Worm (Caenorhabditis elegans) whole organism, L2 larva: Measurements from ENCODE around the gene F59A2.5.

ENCODE experiments used
- F13H6.1 ChIP-seq: sonication (generic microtip); optimal IDR thresholded peaks from 2 replicates; lab custom pipeline; 2016; ENCODE audit warnings: missing genetic modification characterization, missing compliant biosample characterization
- alr-1 ChIP-seq: fragments of 150-350 bp; optimal IDR thresholded peaks from 2 replicates; lab custom pipeline; 2014; ENCODE audit warnings: missing biosample characterization, missing genetic modification characterization
- ceh-82 ChIP-seq: fragments of 150-350 bp; optimal IDR thresholded peaks from 2 replicates; lab custom pipeline; 2014; ENCODE audit warnings: missing biosample characterization, missing genetic modification characterization
- fos-1 ChIP-seq: fragments of 150-350 bp; optimal IDR thresholded peaks from 2 replicates; lab custom pipeline; 2014; ENCODE audit warnings: missing biosample characterization, missing genetic modification characterization
- mdl-1 ChIP-seq, 2 experiments: fragments of 150-350 bp in 1 of 2; sonication (generic microtip) in 1 of 2; optimal IDR thresholded peaks; 2 replicates each; lab custom pipeline; 2017; ENCODE audit warnings: missing biosample characterization in 2 of 2, missing genetic modification characterization in 2 of 2
- nhr-10 ChIP-seq: sonication (generic microtip); optimal IDR thresholded peaks from 2 replicates; lab custom pipeline; 2017; ENCODE audit warnings: missing biosample characterization, missing genetic modification characterization
- nhr-237 ChIP-seq: fragments of 150-350 bp; optimal IDR thresholded peaks from 2 replicates; lab custom pipeline; 2014; ENCODE audit warnings: missing biosample characterization, missing genetic modification characterization
- peb-1 ChIP-seq: fragments of 150-350 bp; optimal IDR thresholded peaks from 2 replicates; lab custom pipeline; 2014; ENCODE audit warnings: missing biosample characterization, missing genetic modification characterization
- unc-39 ChIP-seq: fragments of 150-350 bp; optimal IDR thresholded peaks from 2 replicates; lab custom pipeline; 2014; ENCODE audit warnings: missing biosample characterization, missing genetic modification characterization
- unc-62 ChIP-seq: fragments of 150-350 bp; optimal IDR thresholded peaks from 2 replicates; lab custom pipeline; 2014; ENCODE audit warnings: missing biosample characterization, missing genetic modification reagents, missing genetic modification characterization
- ztf-1 ChIP-seq: fragments of 200-800 bp; sonication (Bioruptor generic); conservative IDR thresholded peaks from 2 replicates; pipeline ENCODE4 v1.3.6; 2022; ENCODE audit warnings: missing genetic modification characterization, missing compliant biosample characterization
- ztf-11 ChIP-seq: sonication (generic microtip); optimal IDR thresholded peaks from 2 replicates; lab custom pipeline; 2017; ENCODE audit warnings: missing biosample characterization, missing genetic modification characterization
- ztf-4 ChIP-seq: fragments of 150-350 bp; optimal IDR thresholded peaks from 2 replicates; lab custom pipeline; 2014; ENCODE audit warnings: missing biosample characterization, missing genetic modification characterization

ce11 chrIII:3372278-3372677, 32.4 kb upstream of the F59A2.5 start:
- TF ChIP-seq mdl-1 (tag; optimal IDR thresholded peaks at IDR 0.05; lab: Kevin White, UChicago) (no peak), ztf-4 (tag; lab: Kevin White, UChicago) (no peak), unc-39 (tag; lab: Kevin White, UChicago) (no peak), ztf-1 (GFP tag; lab: Robert Waterston, UW) (no peak), peb-1 (tag; lab: Kevin White, UChicago) (no peak), unc-62 (GFP tag; lab: Kevin White, UChicago) (no peak), nhr-10 (tag; lab: Kevin White, UChicago) (no peak), nhr-237 (tag; lab: Kevin White, UChicago) (no peak), fos-1 (tag; lab: Kevin White, UChicago) (no peak), ceh-82 (no peak), ztf-11 (tag; lab: Kevin White, UChicago) (no peak), alr-1 (no peak), F13H6.1 (no peak)
